Fruit fly (Drosophila melanogaster) whole organism, embryonic: ENCODE data around the gene Datp.

Experiments
- Asciz ChIP-seq: fragments of 200-800 bp; sonication (Bioruptor generic); optimal IDR thresholded peaks from 2 replicates; lab custom pipeline; 2017; ENCODE audit warnings: missing biosample characterization, mild to moderate bottlenecking, missing genetic modification characterization, missing genetic modification reagents
- Atf-2 ChIP-seq: fragments of 200-800 bp; sonication (Bioruptor generic); optimal IDR thresholded peaks from 2 replicates; lab custom pipeline; 2016; ENCODE audit warnings: missing biosample characterization, missing genetic modification characterization
- Atf6 ChIP-seq: fragments of 200-800 bp; sonication (Bioruptor generic); IDR thresholded peaks from 2 replicates; pipeline ENCODE4 v1.3.6; 2022; ENCODE audit warnings: missing biosample characterization, missing genetic modification characterization
- Bteb2 ChIP-seq: fragments of 200-800 bp; sonication (Bioruptor generic); optimal IDR thresholded peaks from 2 replicates; lab custom pipeline; 2016; ENCODE audit warnings: missing biosample characterization, missing genetic modification characterization
- CG10366 ChIP-seq: fragments of 200-800 bp; sonication (Bioruptor generic); IDR thresholded peaks from 2 replicates; pipeline ENCODE4 v1.3.6; 2022; ENCODE audit warnings: missing biosample characterization, missing genetic modification characterization
- CG15269 ChIP-seq: fragments of 200-800 bp; sonication (Bioruptor generic); optimal IDR thresholded peaks from 2 replicates; lab custom pipeline; 2018; ENCODE audit warnings: missing biosample characterization, mild to moderate bottlenecking, missing genetic modification characterization, moderate library complexity
- CG15601 ChIP-seq: fragments of 200-800 bp; sonication (Bioruptor generic); optimal IDR thresholded peaks from 3 replicates; lab custom pipeline; 2019; ENCODE audit warnings: missing biosample characterization, mild to moderate bottlenecking, missing genetic modification characterization, moderate library complexity
- CG17359 ChIP-seq: fragments of 200-800 bp; sonication (Bioruptor generic); optimal IDR thresholded peaks from 3 replicates; lab custom pipeline; 2018; ENCODE audit warnings: missing biosample characterization, mild to moderate bottlenecking, missing genetic modification characterization, moderate library complexity
- CG17385 ChIP-seq: fragments of 200-800 bp; sonication (Bioruptor generic); optimal IDR thresholded peaks from 3 replicates; lab custom pipeline; 2018; ENCODE audit warnings: missing biosample characterization, mild to moderate bottlenecking, missing genetic modification characterization
- CG17568 ChIP-seq: fragments of 200-800 bp; sonication (Bioruptor generic); optimal IDR thresholded peaks from 2 replicates; lab custom pipeline; 2018; ENCODE audit warnings: missing biosample characterization, mild to moderate bottlenecking, missing genetic modification characterization, moderate library complexity
- CG1792 ChIP-seq: fragments of 200-800 bp; sonication (Bioruptor generic); optimal IDR thresholded peaks from 2 replicates; lab custom pipeline; 2016; ENCODE audit warnings: missing biosample characterization, missing genetic modification characterization
- CG18599 ChIP-seq: fragments of 200-800 bp; sonication (Bioruptor generic); optimal IDR thresholded peaks from 3 replicates; lab custom pipeline; 2017; ENCODE audit warnings: missing biosample characterization, missing genetic modification characterization, mild to moderate bottlenecking, moderate library complexity, missing genetic modification reagents
- CG6175 ChIP-seq: fragments of 200-800 bp; sonication (Bioruptor generic); IDR thresholded peaks from 3 replicates; pipeline ENCODE4 v1.3.6; 2022; ENCODE audit warnings: missing biosample characterization, missing genetic modification characterization
- CG6813 ChIP-seq: fragments of 200-800 bp; sonication (Bioruptor generic); optimal IDR thresholded peaks from 2 replicates; lab custom pipeline; 2017; ENCODE audit warnings: missing biosample characterization, missing genetic modification characterization, mild to moderate bottlenecking, moderate library complexity, missing genetic modification reagents
- CG8281 ChIP-seq: fragments of 200-800 bp; sonication (Bioruptor generic); optimal IDR thresholded peaks from 2 replicates; lab custom pipeline; 2018; ENCODE audit warnings: missing biosample characterization, mild to moderate bottlenecking, missing genetic modification characterization, moderate library complexity
- CG8388 ChIP-seq: fragments of 200-800 bp; sonication (Bioruptor generic); optimal IDR thresholded peaks from 2 replicates; lab custom pipeline; 2019; ENCODE audit warnings: missing biosample characterization, mild to moderate bottlenecking, missing genetic modification characterization, moderate library complexity
- CTCF ChIP-seq: fragments of 200-800 bp; sonication (Bioruptor generic); optimal IDR thresholded peaks from 2 replicates; lab custom pipeline; 2017; ENCODE audit warnings: missing biosample characterization, mild to moderate bottlenecking, missing genetic modification characterization, moderate library complexity
- CrebB ChIP-seq: fragments of 200-800 bp; sonication (Bioruptor generic); optimal IDR thresholded peaks from 3 replicates; lab custom pipeline; 2018; ENCODE audit warnings: missing biosample characterization, mild to moderate bottlenecking, missing genetic modification characterization
- D19A ChIP-seq: fragments of 200-800 bp; optimal IDR thresholded peaks from 3 replicates; lab custom pipeline; 2019; ENCODE audit warnings: missing biosample characterization, mild to moderate bottlenecking, missing genetic modification characterization, moderate library complexity
- Dad ChIP-seq: fragments of 200-800 bp; sonication (Bioruptor generic); optimal IDR thresholded peaks from 3 replicates; lab custom pipeline; 2016; ENCODE audit warnings: missing biosample characterization, missing genetic modification characterization
- Deaf1 ChIP-seq: fragments of 200-800 bp; optimal IDR thresholded peaks from 3 replicates; lab custom pipeline; 2019; ENCODE audit warnings: missing biosample characterization, mild to moderate bottlenecking, missing genetic modification characterization, moderate library complexity
- Ets65A ChIP-seq: fragments of 200-800 bp; sonication (Bioruptor generic); peaks from one replicate; lab custom pipeline; 2016; ENCODE audit warnings: missing biosample characterization, missing genetic modification characterization
- HLH3B ChIP-seq: fragments of 200-800 bp; sonication (Bioruptor generic); IDR thresholded peaks from 2 replicates; pipeline ENCODE4 v1.3.6; 2022; ENCODE audit warnings: missing biosample characterization, missing genetic modification characterization
- Kr ChIP-seq: fragments of 200-800 bp; sonication (Bioruptor generic); optimal IDR thresholded peaks from 2 replicates; lab custom pipeline; 2017; ENCODE audit warnings: missing biosample characterization, mild to moderate bottlenecking, missing genetic modification characterization
- Mrtf ChIP-seq: fragments of 200-800 bp; sonication (Bioruptor generic); IDR thresholded peaks from 3 replicates; pipeline ENCODE4 v1.3.6; 2022; ENCODE audit warnings: missing biosample characterization, missing genetic modification characterization
- Nf-YA ChIP-seq: fragments of 200-800 bp; sonication (Bioruptor generic); IDR thresholded peaks from 2 replicates; pipeline ENCODE4 v1.3.6; 2022; ENCODE audit warnings: missing biosample characterization, missing genetic modification characterization
- Nf-YC ChIP-seq: fragments of 200-800 bp; optimal IDR thresholded peaks from 3 replicates; lab custom pipeline; 2019; ENCODE audit warnings: missing biosample characterization, mild to moderate bottlenecking, missing genetic modification characterization, moderate library complexity
- Oaz ChIP-seq: fragments of 200-800 bp; sonication (Bioruptor generic); IDR thresholded peaks from 2 replicates; pipeline ENCODE4 v1.3.6; 2022; ENCODE audit warnings: missing biosample characterization, missing genetic modification characterization
- Pdp1 ChIP-seq, 2 experiments: fragments of 200-800 bp; sonication (Bioruptor generic); optimal IDR thresholded peaks; 3 replicates each; lab custom pipeline; 2016; ENCODE audit warnings: missing biosample characterization in 2 of 2, missing genetic modification characterization in 2 of 2, mild to moderate bottlenecking in 1 of 2, moderate library complexity in 1 of 2
- Ssrp ChIP-seq: fragments of 200-800 bp; sonication (Bioruptor generic); optimal IDR thresholded peaks from 2 replicates; lab custom pipeline; 2018; ENCODE audit warnings: missing biosample characterization, mild to moderate bottlenecking, missing genetic modification characterization, moderate library complexity
- Trl ChIP-seq, 3 experiments: fragments of >200 bp in 2 of 3; fragments of 200-800 bp in 1 of 3; sonication (Bioruptor generic) in 1 of 3; optimal IDR thresholded peaks; 2 replicates in 1 of 3; 3 replicates in 2 of 3; lab custom pipeline; 2016 to 2017; ENCODE audit warnings: missing biosample characterization in 1 of 3, missing genetic modification characterization in 1 of 3
- aop ChIP-seq: fragments of 200-800 bp; sonication (Bioruptor generic); IDR thresholded peaks from 2 replicates; pipeline ENCODE4 v1.3.6; 2022; ENCODE audit warnings: missing biosample characterization, missing genetic modification characterization
- dati ChIP-seq: fragments of 200-800 bp; sonication (Bioruptor generic); IDR thresholded peaks from 2 replicates; pipeline ENCODE4 v1.3.6; 2022; ENCODE audit warnings: missing biosample characterization, missing genetic modification characterization
- gem ChIP-seq: fragments of 200-800 bp; sonication (Bioruptor generic); optimal IDR thresholded peaks from 2 replicates; lab custom pipeline; 2019; ENCODE audit warnings: missing biosample characterization, mild to moderate bottlenecking, missing genetic modification characterization, moderate library complexity
- grau ChIP-seq: fragments of 200-800 bp; optimal IDR thresholded peaks from 3 replicates; lab custom pipeline; 2019; ENCODE audit warnings: missing biosample characterization, mild to moderate bottlenecking, missing genetic modification characterization, moderate library complexity
- ham ChIP-seq: fragments of 200-800 bp; sonication (Bioruptor generic); IDR thresholded peaks from 2 replicates; pipeline ENCODE4 v1.3.6; 2022; ENCODE audit warnings: missing biosample characterization, missing genetic modification characterization
- her ChIP-seq: fragments of 200-800 bp; sonication (Bioruptor generic); optimal IDR thresholded peaks from 2 replicates; lab custom pipeline; 2016; ENCODE audit warnings: missing biosample characterization, missing genetic modification characterization
- lola ChIP-seq, 3 experiments: fragments of >200 bp in 2 of 3; fragments of 200-800 bp in 1 of 3; sonication (Bioruptor generic) in 1 of 3; optimal IDR thresholded peaks; 2 replicates each; lab custom pipeline; 2017 to 2019; ENCODE audit warnings: missing biosample characterization in 3 of 3, missing genetic modification characterization in 3 of 3, mild to moderate bottlenecking in 1 of 3, moderate library complexity in 1 of 3
- nerfin-1 ChIP-seq: fragments of 200-800 bp; sonication (Bioruptor generic); optimal IDR thresholded peaks from 3 replicates; lab custom pipeline; 2019; ENCODE audit warnings: missing biosample characterization, mild to moderate bottlenecking, missing genetic modification characterization, moderate library complexity
- pum ChIP-seq: fragments of 200-800 bp; sonication (Bioruptor generic); optimal IDR thresholded peaks from 2 replicates; lab custom pipeline; 2016; ENCODE audit warnings: missing biosample characterization, missing genetic modification characterization
- pzg ChIP-seq: fragments of 200-800 bp; sonication (Bioruptor generic); optimal IDR thresholded peaks from 3 replicates; lab custom pipeline; 2018; ENCODE audit warnings: missing biosample characterization, mild to moderate bottlenecking, missing genetic modification characterization, moderate library complexity
- run ChIP-seq: fragments of 200-800 bp; sonication (Bioruptor generic); optimal IDR thresholded peaks from 3 replicates; lab custom pipeline; 2018; ENCODE audit warnings: missing biosample characterization, mild to moderate bottlenecking, missing genetic modification characterization
- slou ChIP-seq: fragments of 200-800 bp; sonication (Bioruptor generic); optimal IDR thresholded peaks from 3 replicates; lab custom pipeline; 2016; ENCODE audit warnings: missing biosample characterization, missing genetic modification characterization
- stwl ChIP-seq: fragments of 200-800 bp; sonication (Bioruptor generic); optimal IDR thresholded peaks from 3 replicates; lab custom pipeline; 2018; ENCODE audit warnings: missing biosample characterization, mild to moderate bottlenecking, missing genetic modification characterization, moderate library complexity
- trh ChIP-seq: fragments of 200-800 bp; sonication (Bioruptor generic); optimal IDR thresholded peaks from 2 replicates; lab custom pipeline; 2016; ENCODE audit warnings: missing biosample characterization, missing genetic modification characterization
- tx ChIP-seq: fragments of 200-800 bp; sonication (Bioruptor generic); optimal IDR thresholded peaks from 2 replicates; lab custom pipeline; 2016; ENCODE audit warnings: missing biosample characterization, missing genetic modification characterization
- unc-4 ChIP-seq: fragments of 200-800 bp; sonication (Bioruptor generic); IDR thresholded peaks from 2 replicates; pipeline ENCODE4 v1.3.6; 2022; ENCODE audit warnings: missing biosample characterization, missing genetic modification characterization; ENCODE audit not compliant: partially characterized antibody
- zf30C ChIP-seq: fragments of 200-800 bp; sonication (Bioruptor generic); optimal IDR thresholded peaks from 3 replicates; lab custom pipeline; 2018; ENCODE audit warnings: missing biosample characterization, mild to moderate bottlenecking, missing genetic modification characterization

Datp gene

dm6 chr2L:9915011-9915850 is 23.4 kb downstream of the Datp start, which contains the start of gene yip2 (continued):
- TF ChIP-seq Trl (optimal IDR thresholded peaks at IDR 0.05; lab: Kevin White, UChicago) (peak in 1 of 2 experiments; percentile 18), Trl (GFP tag; optimal IDR thresholded peaks at IDR 0.05; lab: Kevin White, UChicago) (peak; percentile 59), Atf-2 (GFP tag; lab: Kevin White, UChicago) (no peak), gem (tag; lab: Kevin White, UChicago) (peak; percentile 76), CG17385 (GFP tag; lab: Kevin White, UChicago) (peak; percentile 69), trh (GFP tag; lab: Kevin White, UChicago) (no peak), Atf6 (GFP tag; lab: Robert Waterston, UW) (peak; percentile 78), CG1792 (peak; percentile 48), Kr (GFP tag; lab: Kevin White, UChicago) (no peak), CG17359 (tag; lab: Kevin White, UChicago) (peak; percentile 62), zf30C (GFP tag; lab: Kevin White, UChicago) (peak; percentile 88), Nf-YC (tag; lab: Kevin White, UChicago) (peak; percentile 67), CTCF (GFP tag; lab: Kevin White, UChicago) (peak; percentile 68), CG17568 (GFP tag; lab: Kevin White, UChicago) (peak; percentile 55), HLH3B (GFP tag; lab: Robert Waterston, UW) (peak; percentile 65), CG18599 (peak; percentile 73), Ssrp (tag; lab: Kevin White, UChicago) (peak; percentile 29), CG6813 (GFP tag; lab: Kevin White, UChicago) (peak; percentile 60), CG10366 (GFP tag; lab: Robert Waterston, UW) (peak; percentile 65), nerfin-1 (peak; percentile 3), grau (tag; lab: Kevin White, UChicago) (peak; percentile 70), Oaz (GFP tag; lab: Robert Waterston, UW) (0 out of 2 replicates have a peak, but pooled peaks have one; percentile 12), CG8388 (GFP tag; lab: Kevin White, UChicago) (peak; percentile 52), tx (GFP tag; lab: Kevin White, UChicago) (peak; percentile 18), ham (GFP tag; lab: Robert Waterston, UW) (no peak), pzg (GFP tag; lab: Kevin White, UChicago) (peak; percentile 11), slou (no peak), CrebB (tag; lab: Kevin White, UChicago) (peak; percentile 68), Mrtf (GFP tag; lab: Robert Waterston, UW) (no peak), CG15601 (peak; percentile 30), Ets65A (GFP tag; lab: Kevin White, UChicago) (peak; percentile 26), CG6175 (GFP tag; lab: Robert Waterston, UW) (no peak), Deaf1 (tag; lab: Kevin White, UChicago) (peak; percentile 49), aop (GFP tag; lab: Robert Waterston, UW) (no peak), Nf-YA (peak; percentile 51; the same call in 1 of the 2 replicates), D19A (tag; lab: Kevin White, UChicago) (peak; percentile 40), dati (GFP tag; lab: Robert Waterston, UW) (peak; percentile 40; the same call in 1 of the 2 replicates), Asciz (GFP tag; lab: Kevin White, UChicago) (peak; percentile 22), Bteb2 (GFP tag; lab: Kevin White, UChicago) (peak; percentile 13), run (tag; lab: Kevin White, UChicago) (peak; percentile 21), unc-4 (no peak), lola (GFP tag; optimal IDR thresholded peaks at IDR 0.05; lab: Kevin White, UChicago) (no peak), stwl (tag; lab: Kevin White, UChicago) (no peak), CG8281 (no peak), Pdp1 (GFP tag; optimal IDR thresholded peaks at IDR 0.05; lab: Kevin White, UChicago) (peak; percentile 45 to 47), her (GFP tag; lab: Kevin White, UChicago) (peak; percentile 75), pum (no peak), Dad (GFP tag; lab: Kevin White, UChicago) (peak; percentile 12), CG15269 (tag; lab: Kevin White, UChicago) (peak; percentile 72)
